Worm (Caenorhabditis elegans): ENCODE data around the gene dmd-7.
A peak's percentile ranks its signal among the peaks of the same experiment; 100 is the strongest.

The dmd-7 gene

DNA sequence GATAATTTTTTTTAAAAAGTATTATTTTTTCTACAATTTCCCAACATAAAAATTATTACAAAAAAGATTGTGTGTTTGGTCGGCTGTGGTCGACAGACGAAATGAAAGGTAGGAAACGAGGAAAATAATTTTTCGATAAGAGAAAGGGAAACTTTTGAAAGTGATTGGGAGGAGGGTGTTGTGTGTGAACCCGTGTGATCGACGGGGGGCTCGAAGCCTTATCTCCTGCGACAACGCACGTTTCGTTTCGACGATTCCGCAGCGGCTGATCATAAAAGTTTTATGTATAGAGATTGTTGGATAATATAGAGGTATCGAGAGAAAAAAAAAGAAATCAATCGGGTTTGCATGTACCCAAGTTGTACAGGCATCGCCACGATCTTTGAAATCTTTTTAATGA lies 3.5 kb upstream of the dmd-7 start (continued):
- peak; percentile 51 for TF ChIP-seq nhr-77 (tag; optimal IDR thresholded peaks at IDR 0.05)
- TF ChIP-seq skn-1 (tag; optimal IDR thresholded peaks at IDR 0.05), result no peak
- TF ChIP-seq ZK337.2 (GFP tag; IDR thresholded peaks at IDR 0.05), result no peak
- peak; percentile 44 to 57 for TF ChIP-seq mdl-1 (tag; optimal IDR thresholded peaks at IDR 0.05)
- peak; percentile 73 for TF ChIP-seq dve-1 (tag; optimal IDR thresholded peaks at IDR 0.05; ENCODE audit: insufficient read depth)
- no peak for TF ChIP-seq daf-12 (tag; optimal IDR thresholded peaks at IDR 0.05)
- TF ChIP-seq ctbp-1 (GFP tag; IDR thresholded peaks at IDR 0.05), result no peak
- TF ChIP-seq lsy-2 (tag; optimal IDR thresholded peaks at IDR 0.05), result no peak
- TF ChIP-seq attf-4 (tag; optimal IDR thresholded peaks at IDR 0.05), result no peak
- TF ChIP-seq zfp-2 (tag; optimal IDR thresholded peaks at IDR 0.05), result no peak
- TF ChIP-seq zip-11 (GFP tag; IDR thresholded peaks at IDR 0.05), result no peak
- TF ChIP-seq daf-19 (GFP tag; conservative IDR thresholded peaks at IDR 0.05), result no peak
- no peak for TF ChIP-seq F26F4.8 (GFP tag; conservative IDR thresholded peaks at IDR 0.05)
- TF ChIP-seq snpc-1.2 (GFP tag; IDR thresholded peaks at IDR 0.05), result no peak
- TF ChIP-seq jun-1 (tag; optimal IDR thresholded peaks at IDR 0.05), result no peak
- no peak for TF ChIP-seq dmd-9 (GFP tag; IDR thresholded peaks at IDR 0.05)
- no peak for TF ChIP-seq lir-3 (tag; optimal IDR thresholded peaks at IDR 0.05)
- no peak for TF ChIP-seq madf-5 (GFP tag; IDR thresholded peaks at IDR 0.05)
- TF ChIP-seq F44E2.7 (GFP tag; IDR thresholded peaks at IDR 0.05), result no peak
- no peak for TF ChIP-seq lin-15B (tag; optimal IDR thresholded peaks at IDR 0.05)
- no peak for TF ChIP-seq zfp-3 (GFP tag; conservative IDR thresholded peaks at IDR 0.05)
- TF ChIP-seq spr-3 (GFP tag; optimal IDR thresholded peaks at IDR 0.05), result no peak
- no peak for TF ChIP-seq Y48G9A.11 (GFP tag; IDR thresholded peaks at IDR 0.05)
- no peak for TF ChIP-seq snpc-4 (tag; optimal IDR thresholded peaks at IDR 0.05)
- TF ChIP-seq lim-7 (GFP tag; IDR thresholded peaks at IDR 0.05), result no peak
- TF ChIP-seq pqm-1 (tag; optimal IDR thresholded peaks at IDR 0.05), result peak; percentile 36
- TF ChIP-seq lin-13 (GFP tag; optimal IDR thresholded peaks at IDR 0.05), result no peak
- TF ChIP-seq mes-2 (tag; optimal IDR thresholded peaks at IDR 0.05; ENCODE audit: poor library complexity, severe bottlenecking), result peak; percentile 42
- no peak for TF ChIP-seq hmg-1.1 (GFP tag; IDR thresholded peaks at IDR 0.05)
- no peak for TF ChIP-seq F37D6.2 (tag; optimal IDR thresholded peaks at IDR 0.05)
- TF ChIP-seq dmd-6 (GFP tag; IDR thresholded peaks at IDR 0.05), result peak; percentile 98
- TF ChIP-seq sdz-12 (GFP tag; optimal IDR thresholded peaks at IDR 0.05), result no peak
- no peak for TF ChIP-seq saeg-2 (GFP tag; IDR thresholded peaks at IDR 0.05)
- TF ChIP-seq nhr-102 (tag; optimal IDR thresholded peaks at IDR 0.05), result peak; percentile 25
- no peak for TF ChIP-seq ztf-7 (tag; optimal IDR thresholded peaks at IDR 0.05)
- peak; percentile 91 for TF ChIP-seq php-3 (GFP tag; IDR thresholded peaks at IDR 0.05)
- TF ChIP-seq Y75B8A.6 (GFP tag; IDR thresholded peaks at IDR 0.05), result no peak
- TF ChIP-seq mep-1 (tag; optimal IDR thresholded peaks at IDR 0.05), result peak; percentile 19
- no peak for TF ChIP-seq nhr-11 (tag; optimal IDR thresholded peaks at IDR 0.05)
- peak; percentile 74 for TF ChIP-seq nhr-28 (tag; optimal IDR thresholded peaks at IDR 0.05)
- TF ChIP-seq madf-9 (GFP tag; conservative IDR thresholded peaks at IDR 0.05), result no peak
- no peak for TF ChIP-seq aly-2 (tag; optimal IDR thresholded peaks at IDR 0.05)
- no peak for TF ChIP-seq nhr-76 (tag; optimal IDR thresholded peaks at IDR 0.05)
- no peak for TF ChIP-seq nhr-6 (tag; optimal IDR thresholded peaks at IDR 0.05)
- TF ChIP-seq F49E8.2 (tag; optimal IDR thresholded peaks at IDR 0.05; ENCODE audit: borderline replicate concordance), result no peak
- TF ChIP-seq mdt-29 (GFP tag; IDR thresholded peaks at IDR 0.05), result no peak
- TF ChIP-seq nhr-48 (tag; optimal IDR thresholded peaks at IDR 0.05), result peak; percentile 98
- no peak for TF ChIP-seq arid-1 (GFP tag; conservative IDR thresholded peaks at IDR 0.05)
- no peak for TF ChIP-seq gei-8 (GFP tag; optimal IDR thresholded peaks at IDR 0.05)
- no peak for TF ChIP-seq Y5F2A.4 (GFP tag; optimal IDR thresholded peaks at IDR 0.05)
- TF ChIP-seq egl-27 (tag; optimal IDR thresholded peaks at IDR 0.05), result no peak
- no peak for TF ChIP-seq dmd-8 (GFP tag; IDR thresholded peaks at IDR 0.05)
- no peak for TF ChIP-seq ceh-32 (tag; optimal IDR thresholded peaks at IDR 0.05; ENCODE audit: poor library complexity)
